Worm (Caenorhabditis elegans): Measurements from ENCODE around the gene gln-6.
A peak's percentile ranks its signal among the peaks of the same experiment; 100 is the strongest.

DNA sequence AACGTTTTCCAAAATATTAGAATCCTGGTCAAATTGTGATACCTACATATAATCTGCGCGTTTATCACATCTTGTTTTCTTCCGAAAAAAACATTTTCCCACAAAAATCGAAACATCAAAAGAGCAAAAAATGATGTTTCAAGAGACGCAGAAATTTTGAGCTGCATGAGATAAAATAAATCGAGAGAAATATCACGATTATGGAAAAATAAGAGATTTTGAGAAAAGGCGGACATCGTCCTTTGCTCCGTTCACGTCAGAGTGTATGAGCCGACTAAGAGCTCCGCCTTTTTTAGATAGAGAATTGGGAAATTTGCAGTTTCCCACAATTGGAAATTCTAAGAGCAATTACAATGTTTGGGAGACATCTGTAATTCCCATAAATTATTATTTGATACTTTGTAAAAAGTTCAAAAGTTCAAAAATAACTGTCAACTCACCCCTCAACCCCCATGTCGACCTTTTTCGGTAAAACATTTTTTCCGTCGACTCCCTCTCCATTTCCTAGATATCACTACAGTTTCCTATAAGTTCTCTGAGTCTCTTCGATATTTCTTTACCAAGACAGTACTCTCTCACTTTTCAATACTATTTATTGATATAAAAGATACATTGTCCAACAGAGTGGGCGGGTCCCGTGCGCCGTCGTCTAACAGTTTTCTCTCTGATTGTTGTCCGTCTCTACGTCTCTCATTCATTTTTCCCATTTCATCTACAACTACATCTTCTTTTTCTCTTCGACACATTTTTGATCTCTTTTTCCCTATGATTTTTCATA lies 16.1 kb upstream of the gln-6 start:
- TF ChIP-seq nhr-25 (tag; optimal IDR thresholded peaks at IDR 0.05; ENCODE audit: borderline replicate concordance, insufficient read depth): peak; percentile 11
- no peak for TF ChIP-seq R02D3.7 (tag; optimal IDR thresholded peaks at IDR 0.05)
- no peak for TF ChIP-seq ZK546.5 (tag; optimal IDR thresholded peaks at IDR 0.05)
- TF ChIP-seq lin-39 (tag; optimal IDR thresholded peaks at IDR 0.05): no peak
- TF ChIP-seq unc-62 (GFP tag; optimal IDR thresholded peaks at IDR 0.05 in 1 of 2): no peak
- TF ChIP-seq unc-62 (tag; optimal IDR thresholded peaks at IDR 0.05): no peak
- TF ChIP-seq pqm-1 (tag; optimal IDR thresholded peaks at IDR 0.05): peak; percentile 60

Measured in whole organism, L4 larva.